Worm (Caenorhabditis elegans): Measurements from ENCODE around the gene C05B5.2.

DNA sequence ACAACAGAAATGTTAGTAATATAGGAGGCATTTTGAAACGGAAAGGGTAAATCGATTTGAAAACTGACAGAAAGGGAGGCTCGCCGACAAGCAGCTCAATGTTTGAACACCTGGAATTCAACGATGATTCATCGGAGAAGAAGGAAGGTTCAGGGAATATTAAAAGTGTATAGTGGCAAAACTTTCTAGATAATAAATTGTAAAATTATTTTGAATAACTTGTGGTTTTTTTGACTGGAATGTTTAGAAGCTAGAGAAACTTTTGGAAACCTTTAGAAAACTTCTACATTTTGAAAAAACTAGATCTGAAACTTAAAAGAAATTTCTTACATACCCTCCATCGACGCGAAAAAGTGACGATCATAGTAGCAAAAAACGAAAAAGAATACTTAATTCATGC lies 2.4 kb downstream of the C05B5.2 start, which contains the start of gene pqn-8:
- TF ChIP-seq nhr-12 (tag; optimal IDR thresholded peaks at IDR 0.05): no peak
- no peak for TF ChIP-seq egl-27 (tag; optimal IDR thresholded peaks at IDR 0.05)
- TF ChIP-seq zag-1 (tag; optimal IDR thresholded peaks at IDR 0.05): no peak
- TF ChIP-seq unc-39 (tag; optimal IDR thresholded peaks at IDR 0.05): no peak
- TF ChIP-seq ama-1 (optimal IDR thresholded peaks at IDR 0.05): no peak
- TF ChIP-seq lsy-2 (tag; optimal IDR thresholded peaks at IDR 0.05): no peak
- no peak for TF ChIP-seq unc-62 (GFP tag; optimal IDR thresholded peaks at IDR 0.05)
